Worm (Caenorhabditis elegans): ENCODE measurements around the gene xbx-6.

DNA sequence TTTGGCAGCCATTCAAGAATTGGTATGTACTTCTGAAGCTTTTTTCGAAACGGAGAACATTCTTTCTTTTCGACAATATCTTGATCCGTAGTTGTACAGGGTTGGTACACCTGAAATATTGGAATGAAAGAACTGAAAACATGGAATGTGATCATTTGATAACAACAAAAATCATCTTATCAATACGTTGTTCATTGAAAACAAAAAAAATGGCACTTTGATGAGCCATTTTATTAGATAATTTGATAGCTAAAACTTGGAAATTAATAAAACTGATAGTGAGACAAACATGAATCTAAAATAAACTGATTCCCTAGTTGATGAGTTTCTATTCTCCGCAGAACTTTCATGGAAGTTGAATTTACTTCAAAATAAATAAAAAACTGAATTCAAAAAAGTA lies 30.4 kb upstream of the xbx-6 start:
- TF ChIP-seq nhr-76 (tag; optimal IDR thresholded peaks at IDR 0.05) (no peak), R02D3.7 (tag; optimal IDR thresholded peaks at IDR 0.05) (no peak), nhr-237 (tag; optimal IDR thresholded peaks at IDR 0.05) (no peak), fos-1 (tag; optimal IDR thresholded peaks at IDR 0.05) (no peak), daf-12 (tag; optimal IDR thresholded peaks at IDR 0.05) (no peak), nhr-23 (tag; optimal IDR thresholded peaks at IDR 0.05) (no peak)
